Fruit fly (Drosophila melanogaster) whole organism, embryonic: Measurements from ENCODE around the gene CG5986.
A peak's percentile ranks its signal among the peaks of the same experiment; 100 is the strongest.

Experiments
- Abd-B ChIP-seq: fragments of 200-800 bp; sonication (Bioruptor generic); optimal IDR thresholded peaks from 2 replicates; lab custom pipeline; 2018; ENCODE audit warnings: missing biosample characterization, mild to moderate bottlenecking, missing genetic modification characterization, moderate library complexity
- Aef1 ChIP-seq: fragments of 200-800 bp; sonication (Bioruptor generic); IDR thresholded peaks from 3 replicates; pipeline ENCODE4 v1.3.6; 2022; ENCODE audit warnings: missing biosample characterization, missing genetic modification characterization
- Awh ChIP-seq: fragments of 200-800 bp; sonication (Bioruptor generic); IDR thresholded peaks from 2 replicates; pipeline ENCODE4, ENCODE4 v1.3.6; 2022; ENCODE audit warnings: missing biosample characterization, missing genetic modification characterization
- CG10267 ChIP-seq: fragments of 200-800 bp; sonication (Bioruptor generic); optimal IDR thresholded peaks from 2 replicates; lab custom pipeline; 2018; ENCODE audit warnings: missing biosample characterization, mild to moderate bottlenecking, missing genetic modification characterization, moderate library complexity
- CG10321 ChIP-seq: fragments of 200-800 bp; sonication (Bioruptor generic); IDR thresholded peaks from 2 replicates; pipeline ENCODE4 v1.3.6; 2022; ENCODE audit warnings: missing biosample characterization, missing genetic modification characterization
- CG10543 ChIP-seq: fragments of 200-800 bp; sonication (Bioruptor generic); optimal IDR thresholded peaks from 3 replicates; lab custom pipeline; 2017; ENCODE audit warnings: missing biosample characterization, mild to moderate bottlenecking, missing genetic modification characterization, moderate library complexity
- CG10654 ChIP-seq: fragments of 200-800 bp; sonication (Bioruptor generic); optimal IDR thresholded peaks from 2 replicates; lab custom pipeline; 2016; ENCODE audit warnings: missing biosample characterization, missing genetic modification characterization
- CG11247 ChIP-seq: fragments of 200-800 bp; sonication (Bioruptor generic); IDR thresholded peaks from 2 replicates; pipeline ENCODE4 v1.3.6; 2022; ENCODE audit warnings: missing biosample characterization, missing genetic modification characterization
- CG1233 ChIP-seq: fragments of 200-800 bp; sonication (Bioruptor generic); optimal IDR thresholded peaks from 4 replicates; lab custom pipeline; 2018; ENCODE audit warnings: missing biosample characterization, mild to moderate bottlenecking, missing genetic modification characterization
- CG15479 ChIP-seq: fragments of 200-800 bp; sonication (Bioruptor generic); optimal IDR thresholded peaks from 3 replicates; lab custom pipeline; 2019; ENCODE audit warnings: missing biosample characterization, mild to moderate bottlenecking, missing genetic modification characterization, moderate library complexity
- CG17186 ChIP-seq: fragments of 200-800 bp; sonication (Bioruptor generic); optimal IDR thresholded peaks from 3 replicates; lab custom pipeline; 2017; ENCODE audit warnings: missing biosample characterization, missing genetic modification reagents, missing genetic modification characterization
- CG17912 ChIP-seq: fragments of 200-800 bp; sonication (Bioruptor generic); optimal IDR thresholded peaks from 2 replicates; lab custom pipeline; 2018; ENCODE audit warnings: missing biosample characterization, mild to moderate bottlenecking, missing genetic modification characterization
- CG18619 ChIP-seq: fragments of 200-800 bp; sonication (Bioruptor generic); optimal IDR thresholded peaks from 3 replicates; lab custom pipeline; 2017; ENCODE audit warnings: missing biosample characterization, mild to moderate bottlenecking, missing genetic modification characterization
- CG2199 ChIP-seq: fragments of 200-800 bp; sonication (Bioruptor generic); IDR thresholded peaks from 3 replicates; pipeline ENCODE4 v1.3.6; 2022; ENCODE audit warnings: missing biosample characterization, missing genetic modification characterization
- CG31365 ChIP-seq: fragments of 200-800 bp; sonication (Bioruptor generic); optimal IDR thresholded peaks from 2 replicates; lab custom pipeline; 2018; ENCODE audit warnings: missing biosample characterization, mild to moderate bottlenecking, missing genetic modification characterization
- CG3163 ChIP-seq: fragments of 200-800 bp; sonication (Bioruptor generic); optimal IDR thresholded peaks from 3 replicates; lab custom pipeline; 2016; ENCODE audit warnings: missing biosample characterization, missing genetic modification characterization
- CG6765 ChIP-seq: fragments of 200-800 bp; sonication (Bioruptor generic); optimal IDR thresholded peaks from 3 replicates; lab custom pipeline; 2017; ENCODE audit warnings: missing biosample characterization, mild to moderate bottlenecking, missing genetic modification characterization
- CG6813 ChIP-seq: fragments of 200-800 bp; sonication (Bioruptor generic); optimal IDR thresholded peaks from 2 replicates; lab custom pipeline; 2017; ENCODE audit warnings: missing biosample characterization, missing genetic modification characterization, mild to moderate bottlenecking, moderate library complexity, missing genetic modification reagents
- CG7357 ChIP-seq: fragments of 200-800 bp; sonication (Bioruptor generic); IDR thresholded peaks from 3 replicates; pipeline ENCODE4 v1.3.6; 2022; ENCODE audit warnings: missing biosample characterization, missing genetic modification characterization
- CG8924 ChIP-seq: fragments of 200-800 bp; optimal IDR thresholded peaks from 3 replicates; lab custom pipeline; 2019; ENCODE audit warnings: missing biosample characterization, mild to moderate bottlenecking, missing genetic modification characterization, moderate library complexity
- CG9215 ChIP-seq: fragments of 200-800 bp; sonication (Bioruptor generic); IDR thresholded peaks from 2 replicates; pipeline ENCODE4 v1.3.6; 2022; ENCODE audit warnings: missing biosample characterization, missing genetic modification characterization
- D ChIP-seq, 2 experiments: fragments of 200-800 bp in 1 of 2; fragments of >200 bp in 1 of 2; sonication (Bioruptor generic) in 1 of 2; optimal IDR thresholded peaks; 2 replicates in 1 of 2; 3 replicates in 1 of 2; lab custom pipeline; 2017; ENCODE audit warnings: mild to moderate bottlenecking in 1 of 2, missing biosample characterization in 1 of 2, missing genetic modification characterization in 1 of 2, missing genetic modification reagents in 1 of 2
- Elba2 ChIP-seq: fragments of 200-800 bp; sonication (Bioruptor generic); optimal IDR thresholded peaks from 3 replicates; lab custom pipeline; 2016; ENCODE audit warnings: missing biosample characterization, missing genetic modification characterization
- HLHmδ ChIP-seq: fragments of 200-800 bp; sonication (Bioruptor generic); optimal IDR thresholded peaks from 2 replicates; lab custom pipeline; 2018; ENCODE audit warnings: missing biosample characterization, mild to moderate bottlenecking, missing genetic modification characterization, moderate library complexity
- Lhr ChIP-seq: fragments of 200-800 bp; sonication (Bioruptor generic); optimal IDR thresholded peaks from 3 replicates; lab custom pipeline; 2017; ENCODE audit warnings: mild to moderate bottlenecking, missing biosample characterization, missing genetic modification reagents, missing genetic modification characterization
- Neu2 ChIP-seq: fragments of 200-800 bp; sonication (Bioruptor generic); optimal IDR thresholded peaks from 3 replicates; lab custom pipeline; 2016; ENCODE audit warnings: missing biosample characterization, missing genetic modification characterization, borderline replicate concordance
- Ravus ChIP-seq: fragments of 200-800 bp; sonication (Bioruptor generic); IDR thresholded peaks from 2 replicates; pipeline ENCODE4 v1.3.6; 2022; ENCODE audit warnings: missing biosample characterization, missing genetic modification characterization
- Sox102F ChIP-seq: fragments of 200-800 bp; sonication (Bioruptor generic); optimal IDR thresholded peaks from 2 replicates; lab custom pipeline; 2018; ENCODE audit warnings: missing biosample characterization, mild to moderate bottlenecking, missing genetic modification characterization, moderate library complexity
- Tbp ChIP-seq: fragments of >200 bp; optimal IDR thresholded peaks from 2 replicates; lab custom pipeline; 2018; ENCODE audit warnings: missing biosample characterization, missing genetic modification characterization
- dpn ChIP-seq, 2 experiments: fragments of 200-800 bp; sonication (Bioruptor generic); optimal IDR thresholded peaks; 3 replicates each; lab custom pipeline; 2016; ENCODE audit warnings: missing biosample characterization in 2 of 2, missing genetic modification characterization in 2 of 2
- en ChIP-seq: fragments of 200-800 bp; sonication (Bioruptor generic); optimal IDR thresholded peaks from 2 replicates; lab custom pipeline; 2016; ENCODE audit warnings: missing biosample characterization, missing genetic modification characterization
- ftz-f1 ChIP-seq: fragments of 200-800 bp; sonication (Bioruptor generic); optimal IDR thresholded peaks from 2 replicates; lab custom pipeline; 2016; ENCODE audit warnings: missing biosample characterization, missing genetic modification characterization
- gcm2 ChIP-seq: fragments of 200-800 bp; sonication (Bioruptor generic); optimal IDR thresholded peaks from 2 replicates; lab custom pipeline; 2016; ENCODE audit warnings: missing biosample characterization, missing genetic modification characterization
- grau ChIP-seq: fragments of 200-800 bp; optimal IDR thresholded peaks from 3 replicates; lab custom pipeline; 2019; ENCODE audit warnings: missing biosample characterization, mild to moderate bottlenecking, missing genetic modification characterization, moderate library complexity
- hth ChIP-seq: fragments of >200 bp; optimal IDR thresholded peaks from 2 replicates; lab custom pipeline; 2017; ENCODE audit warnings: inconsistent platforms
- jumu ChIP-seq: fragments of 200-800 bp; sonication (Bioruptor generic); optimal IDR thresholded peaks from 3 replicates; lab custom pipeline; 2016; ENCODE audit warnings: missing biosample characterization, missing genetic modification characterization
- kah ChIP-seq: fragments of 200-800 bp; sonication (Bioruptor generic); optimal IDR thresholded peaks from 2 replicates; lab custom pipeline; 2018; ENCODE audit warnings: missing biosample characterization, mild to moderate bottlenecking, missing genetic modification characterization
- mld ChIP-seq: fragments of 200-800 bp; sonication (Bioruptor generic); IDR thresholded peaks from 3 replicates; pipeline ENCODE4 v1.3.6; 2022; ENCODE audit warnings: missing biosample characterization, missing genetic modification characterization; ENCODE audit not compliant: partially characterized antibody
- pnt ChIP-seq: fragments of 200-800 bp; sonication (Bioruptor generic); optimal IDR thresholded peaks from 3 replicates; lab custom pipeline; 2016; ENCODE audit warnings: missing biosample characterization, missing genetic modification characterization
- repo ChIP-seq: fragments of 200-800 bp; sonication (Bioruptor generic); optimal IDR thresholded peaks from 2 replicates; lab custom pipeline; 2016; ENCODE audit warnings: missing biosample characterization, missing genetic modification characterization
- sd ChIP-seq: fragments of 200-800 bp; sonication (Bioruptor generic); optimal IDR thresholded peaks from 3 replicates; lab custom pipeline; 2018; ENCODE audit warnings: missing biosample characterization, mild to moderate bottlenecking, missing genetic modification characterization, moderate library complexity
- sens ChIP-seq: fragments of 200-800 bp; sonication (Bioruptor generic); peaks from one replicate; lab custom pipeline; 2016; ENCODE audit warnings: missing biosample characterization, missing genetic modification characterization
- seq ChIP-seq: fragments of 200-800 bp; sonication (Bioruptor generic); IDR thresholded peaks from 2 replicates; pipeline ENCODE4 v1.3.6; 2022; ENCODE audit warnings: missing biosample characterization, missing genetic modification characterization
- sisA ChIP-seq: fragments of 200-800 bp; sonication (Bioruptor generic); IDR thresholded peaks from 2 replicates; pipeline ENCODE4 v1.3.6; 2022; ENCODE audit warnings: missing biosample characterization, missing genetic modification characterization
- ssp ChIP-seq: fragments of 200-800 bp; sonication (Bioruptor generic); IDR thresholded peaks from 2 replicates; pipeline ENCODE4 v1.3.6; 2022; ENCODE audit warnings: missing biosample characterization, missing genetic modification characterization
- toy ChIP-seq: fragments of 200-800 bp; sonication (Bioruptor generic); IDR thresholded peaks from 2 replicates; pipeline ENCODE4 v1.3.6; 2022; ENCODE audit warnings: missing biosample characterization, missing genetic modification characterization

CG5986 gene

DNA sequence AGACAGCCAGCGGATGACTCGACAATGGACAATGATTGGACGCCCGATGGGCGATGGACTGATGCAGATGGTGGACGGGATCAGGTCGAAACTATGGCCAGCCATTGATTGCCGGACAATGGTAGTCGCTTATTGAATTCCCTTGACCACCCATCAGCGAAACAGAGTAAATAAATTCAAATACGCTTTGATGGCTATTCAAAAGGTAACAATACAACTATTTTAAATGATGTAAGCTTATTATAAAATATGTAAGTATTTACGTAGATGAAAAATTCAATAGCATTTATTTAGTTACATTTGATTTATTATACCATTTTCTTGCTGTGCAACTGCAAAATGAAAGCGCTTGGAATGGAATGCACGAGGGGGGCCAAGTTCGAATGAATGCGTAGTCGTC lies 33.0 kb upstream of the CG5986 start:
- no peak for TF ChIP-seq repo (GFP tag; lab: Kevin White, UChicago)
- TF ChIP-seq Sox102F (GFP tag; lab: Kevin White, UChicago), result peak; percentile 35
- TF ChIP-seq CG11247 (GFP tag; lab: Robert Waterston, UW), result no peak
- TF ChIP-seq sd, result peak; percentile 40
- no peak for TF ChIP-seq Tbp (GFP tag; lab: Kevin White, UChicago)
- TF ChIP-seq sens (GFP tag; lab: Kevin White, UChicago), result peak; percentile 30
- peak; percentile 64 for TF ChIP-seq Awh (GFP tag; lab: Robert Waterston, UW)
- 0 out of 3 replicates have a peak, but pooled peaks have one; percentile 24 for TF ChIP-seq CG7357 (GFP tag; lab: Robert Waterston, UW)

DNA sequence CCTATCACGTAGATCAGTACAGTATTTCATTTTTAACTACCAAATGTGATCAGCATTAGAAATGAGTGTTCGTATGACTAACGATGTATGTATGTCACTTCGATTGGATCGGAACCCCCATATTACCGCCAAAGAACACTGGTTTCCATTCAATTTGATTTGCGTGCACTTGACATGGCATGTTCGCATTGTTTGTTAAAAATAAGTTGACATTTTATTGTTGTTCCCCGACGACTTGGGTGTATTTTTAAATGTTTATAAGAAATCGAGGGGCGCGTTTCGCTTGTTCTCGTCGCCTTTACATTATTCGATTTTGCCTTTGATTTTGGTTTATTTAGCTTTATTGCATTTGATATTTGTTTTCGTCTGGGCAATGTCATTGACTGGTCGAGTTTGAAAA lies 32.1 kb upstream of the CG5986 start:
- TF ChIP-seq CG10267 (tag; lab: Kevin White, UChicago), result no peak
- TF ChIP-seq hth (lab: Kevin White, UChicago), result no peak
- no peak for TF ChIP-seq Ravus (GFP tag; lab: Robert Waterston, UW)
- no peak for TF ChIP-seq dpn (GFP tag; optimal IDR thresholded peaks at IDR 0.05; lab: Kevin White, UChicago)
- no peak for TF ChIP-seq gcm2 (GFP tag; lab: Kevin White, UChicago)
- TF ChIP-seq en (GFP tag; lab: Kevin White, UChicago), result no peak
- TF ChIP-seq Elba2 (GFP tag; lab: Kevin White, UChicago), result no peak
- TF ChIP-seq CG3163 (GFP tag; lab: Kevin White, UChicago), result no peak
- no peak for TF ChIP-seq CG31365
- TF ChIP-seq CG10543 (GFP tag; lab: Kevin White, UChicago), result no peak
- no peak for TF ChIP-seq CG9215 (GFP tag; lab: Robert Waterston, UW)
- TF ChIP-seq Abd-B, result no peak

DNA sequence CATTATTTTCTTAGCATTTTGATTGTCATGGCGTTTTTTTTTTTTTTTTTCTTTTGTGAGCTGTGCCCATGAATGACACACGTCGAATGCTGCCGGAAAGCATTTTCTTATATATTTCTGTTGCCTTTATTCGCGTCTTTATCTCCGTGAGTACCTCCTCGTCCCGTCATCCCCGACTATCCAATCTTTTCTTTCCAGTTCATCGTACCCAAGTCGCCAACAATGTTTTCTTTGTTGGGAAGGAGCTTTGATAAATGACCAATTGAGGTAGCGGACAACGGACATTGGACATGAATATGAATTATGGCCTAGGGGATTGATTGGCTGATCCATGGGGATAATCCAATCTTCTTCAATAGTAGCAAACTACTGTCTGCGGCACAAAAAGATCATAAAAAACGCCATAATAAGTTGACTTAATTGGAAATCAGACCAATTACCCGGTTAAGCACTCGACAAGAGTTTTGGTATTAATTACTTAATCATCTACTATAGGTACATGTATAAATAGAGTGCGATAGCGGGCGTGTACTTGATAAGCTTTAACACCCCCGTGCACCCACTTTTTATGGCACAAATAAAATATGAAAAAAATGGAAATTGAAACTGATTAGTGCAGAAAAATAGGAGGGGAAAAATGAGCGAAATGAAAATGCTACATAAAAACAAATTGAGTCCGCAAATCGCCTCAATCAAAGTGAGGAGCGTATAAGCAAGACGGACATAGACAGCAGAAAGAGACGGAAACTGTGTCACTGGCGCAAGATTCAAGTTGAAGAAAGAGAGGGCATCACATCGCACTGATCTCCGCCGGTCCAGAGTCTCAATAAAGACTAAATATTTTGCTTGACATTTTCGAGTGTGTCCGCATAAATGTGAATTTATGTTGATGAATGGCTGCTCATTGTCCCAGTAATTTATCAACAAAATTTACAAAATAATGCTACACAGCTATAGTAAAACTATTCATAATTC lies 31.4 kb upstream of the CG5986 start:
- TF ChIP-seq sisA (GFP tag; lab: Robert Waterston, UW) (no peak), kah (no peak), ssp (GFP tag; lab: Robert Waterston, UW) (no peak), CG1233 (GFP tag; lab: Kevin White, UChicago) (no peak), Aef1 (no peak), CG18619 (GFP tag; lab: Kevin White, UChicago) (no peak), pnt (GFP tag; lab: Kevin White, UChicago) (no peak), Tbp (GFP tag; lab: Kevin White, UChicago) (no peak), grau (tag; lab: Kevin White, UChicago) (no peak), CG10654 (GFP tag; lab: Kevin White, UChicago) (no peak), D (optimal IDR thresholded peaks at IDR 0.05; lab: Kevin White, UChicago) (no peak), D (GFP tag; optimal IDR thresholded peaks at IDR 0.05; lab: Kevin White, UChicago) (no peak), ftz-f1 (GFP tag; lab: Kevin White, UChicago) (no peak), seq (GFP tag; lab: Robert Waterston, UW) (no peak), CG8924 (no peak), jumu (GFP tag; lab: Kevin White, UChicago) (no peak), mld (no peak), CG15479 (no peak), CG17912 (no peak), CG6813 (GFP tag; lab: Kevin White, UChicago) (no peak), CG6765 (GFP tag; lab: Kevin White, UChicago) (no peak), HLHmδ (GFP tag; lab: Kevin White, UChicago) (no peak), Neu2 (GFP tag; lab: Kevin White, UChicago) (no peak), CG2199 (no peak), CG17186 (GFP tag; lab: Kevin White, UChicago) (no peak), CG10321 (GFP tag; lab: Robert Waterston, UW) (peak; percentile 79), CG3163 (GFP tag; lab: Kevin White, UChicago) (no peak), Lhr (GFP tag; lab: Kevin White, UChicago) (no peak), toy (GFP tag; lab: Robert Waterston, UW) (no peak)
